Worm (Caenorhabditis elegans) whole organism, L3 larva: ENCODE results near the gene H43I07.1.

Experiments
- R02D3.7 ChIP-seq: fragments of 150-350 bp; optimal IDR thresholded peaks from 2 replicates; lab custom pipeline; 2014; ENCODE audit warnings: missing biosample characterization, missing genetic modification characterization
- ZK546.5 ChIP-seq: sonication (generic microtip); optimal IDR thresholded peaks from 2 replicates; lab custom pipeline; 2017; ENCODE audit warnings: missing biosample characterization, missing genetic modification characterization
- aly-2 ChIP-seq: fragments of 150-350 bp; optimal IDR thresholded peaks from 2 replicates; lab custom pipeline; 2014; ENCODE audit warnings: missing biosample characterization, missing genetic modification characterization
- ama-1 ChIP-seq: fragments of 150-350 bp; optimal IDR thresholded peaks from 2 replicates; lab custom pipeline; 2018
- ceh-16 ChIP-seq: sonication (generic microtip); optimal IDR thresholded peaks from 2 replicates; lab custom pipeline; 2017; ENCODE audit warnings: missing biosample characterization, missing genetic modification characterization
- ceh-28 ChIP-seq: fragments of 150-350 bp; optimal IDR thresholded peaks from 2 replicates; lab custom pipeline; 2014; ENCODE audit warnings: missing biosample characterization, missing genetic modification reagents, missing genetic modification characterization
- ceh-82 ChIP-seq: fragments of 150-350 bp; optimal IDR thresholded peaks from 2 replicates; lab custom pipeline; 2014; ENCODE audit warnings: missing biosample characterization, missing genetic modification characterization
- ceh-9 ChIP-seq: sonication (generic microtip); optimal IDR thresholded peaks from 2 replicates; lab custom pipeline; 2018; ENCODE audit warnings: missing biosample characterization, missing genetic modification characterization
- daf-12 ChIP-seq: fragments of 150-350 bp; optimal IDR thresholded peaks from 2 replicates; lab custom pipeline; 2014; ENCODE audit warnings: missing biosample characterization, missing genetic modification reagents, missing genetic modification characterization
- egl-5 ChIP-seq: fragments of 150-350 bp; optimal IDR thresholded peaks from 2 replicates; lab custom pipeline; 2017; ENCODE audit warnings: missing biosample characterization, missing genetic modification reagents, missing genetic modification characterization, inconsistent platforms
- elt-1 ChIP-seq: fragments of 150-350 bp; optimal IDR thresholded peaks from 2 replicates; lab custom pipeline; 2014; ENCODE audit warnings: missing biosample characterization, missing genetic modification characterization
- elt-2 ChIP-seq: sonication (generic microtip); optimal IDR thresholded peaks from 2 replicates; lab custom pipeline; 2016; ENCODE audit warnings: missing genetic modification reagents, mild to moderate bottlenecking, missing genetic modification characterization, missing compliant biosample characterization
- elt-3 ChIP-seq, 3 experiments: fragments of 150-350 bp in 1 of 3; sonication (generic microtip) in 2 of 3; optimal IDR thresholded peaks; 2 replicates in 2 of 3; 4 replicates in 1 of 3; lab custom pipeline; 2014 to 2017; ENCODE audit warnings: missing biosample characterization in 3 of 3, missing genetic modification characterization in 3 of 3
- eor-1 ChIP-seq, 2 experiments: fragments of 150-350 bp; optimal IDR thresholded peaks; 2 replicates each; lab custom pipeline; 2014 to 2018; ENCODE audit warnings: missing biosample characterization in 2 of 2, missing genetic modification characterization in 2 of 2
- fkh-10 ChIP-seq: sonication (generic microtip); optimal IDR thresholded peaks from 2 replicates; lab custom pipeline; 2017; ENCODE audit warnings: missing biosample characterization, missing genetic modification reagents, missing genetic modification characterization
- fkh-2 ChIP-seq: fragments of 150-350 bp; optimal IDR thresholded peaks from 2 replicates; lab custom pipeline; 2014; ENCODE audit warnings: missing biosample characterization, missing genetic modification reagents, missing genetic modification characterization
- fos-1 ChIP-seq: fragments of 150-350 bp; optimal IDR thresholded peaks from 2 replicates; lab custom pipeline; 2014; ENCODE audit warnings: missing biosample characterization, missing genetic modification characterization
- hmg-11 ChIP-seq: sonication (generic microtip); optimal IDR thresholded peaks from 2 replicates; lab custom pipeline; 2016; ENCODE audit warnings: missing genetic modification characterization, missing compliant biosample characterization
- jun-1 ChIP-seq: fragments of 150-350 bp; optimal IDR thresholded peaks from 2 replicates; lab custom pipeline; 2014; ENCODE audit warnings: missing biosample characterization, missing genetic modification reagents, missing genetic modification characterization
- lin-15B ChIP-seq: fragments of 150-350 bp; optimal IDR thresholded peaks from 2 replicates; lab custom pipeline; 2014; ENCODE audit warnings: missing biosample characterization, missing genetic modification characterization
- lin-39 ChIP-seq: fragments of 150-350 bp; optimal IDR thresholded peaks from 2 replicates; lab custom pipeline; 2018; ENCODE audit warnings: missing biosample characterization, missing genetic modification reagents, missing genetic modification characterization
- lsy-12 ChIP-seq: sonication (generic microtip); optimal IDR thresholded peaks from 2 replicates; lab custom pipeline; 2016; ENCODE audit warnings: mild to moderate bottlenecking, missing genetic modification characterization, missing compliant biosample characterization
- mdl-1 ChIP-seq: fragments of 150-350 bp; optimal IDR thresholded peaks from 2 replicates; lab custom pipeline; 2014; ENCODE audit warnings: missing biosample characterization, missing genetic modification characterization
- mml-1 ChIP-seq: fragments of 150-350 bp; sonication (generic microtip); optimal IDR thresholded peaks from 3 replicates; lab custom pipeline; 2014; ENCODE audit warnings: missing biosample characterization, missing genetic modification characterization
- nfya-1 ChIP-seq: sonication (generic microtip); optimal IDR thresholded peaks from 2 replicates; lab custom pipeline; 2017; ENCODE audit warnings: missing genetic modification characterization, mild to moderate bottlenecking, missing compliant biosample characterization, antibody characterized with exemption, moderate library complexity; ENCODE audit not compliant: insufficient read depth
- nhr-11 ChIP-seq: fragments of 150-350 bp; optimal IDR thresholded peaks from 2 replicates; lab custom pipeline; 2014; ENCODE audit warnings: missing biosample characterization, missing genetic modification characterization
- nhr-12 ChIP-seq: fragments of 150-350 bp; optimal IDR thresholded peaks from 2 replicates; lab custom pipeline; 2014; ENCODE audit warnings: missing biosample characterization, missing genetic modification characterization
- nhr-23 ChIP-seq: fragments of 150-350 bp; optimal IDR thresholded peaks from 2 replicates; lab custom pipeline; 2014; ENCODE audit warnings: missing biosample characterization, missing genetic modification reagents, missing genetic modification characterization
- nhr-237 ChIP-seq: fragments of 150-350 bp; optimal IDR thresholded peaks from 2 replicates; lab custom pipeline; 2014; ENCODE audit warnings: missing biosample characterization, missing genetic modification characterization
- nhr-25 ChIP-seq: sonication (generic microtip); optimal IDR thresholded peaks from 2 replicates; lab custom pipeline; 2017; ENCODE audit warnings: missing biosample characterization, missing genetic modification characterization
- nhr-28 ChIP-seq: fragments of 150-350 bp; optimal IDR thresholded peaks from 2 replicates; lab custom pipeline; 2014; ENCODE audit warnings: missing biosample characterization, missing genetic modification characterization
- nhr-43 ChIP-seq: sonication (generic microtip); optimal IDR thresholded peaks from 2 replicates; lab custom pipeline; 2016; ENCODE audit warnings: mild to moderate bottlenecking, missing genetic modification characterization, missing compliant biosample characterization; ENCODE audit not compliant: poor library complexity, severe bottlenecking
- nhr-76 ChIP-seq: fragments of 150-350 bp; sonication (generic microtip); optimal IDR thresholded peaks from 5 replicates; lab custom pipeline; 2014; ENCODE audit warnings: missing biosample characterization, missing genetic modification characterization
- pha-4 ChIP-seq: fragments of 150-350 bp; optimal IDR thresholded peaks from 2 replicates; lab custom pipeline; 2014; ENCODE audit warnings: missing biosample characterization, missing genetic modification reagents, missing genetic modification characterization
- pqm-1 ChIP-seq: fragments of 150-350 bp; optimal IDR thresholded peaks from 2 replicates; lab custom pipeline; 2017; ENCODE audit warnings: missing biosample characterization, missing genetic modification characterization, inconsistent platforms
- sea-2 ChIP-seq: fragments of 150-350 bp; sonication (generic microtip); optimal IDR thresholded peaks from 4 replicates; lab custom pipeline; 2014; ENCODE audit warnings: missing biosample characterization, missing genetic modification reagents, missing genetic modification characterization
- skn-1 ChIP-seq: fragments of 150-350 bp; optimal IDR thresholded peaks from 2 replicates; lab custom pipeline; 2014; ENCODE audit warnings: missing biosample characterization, missing genetic modification characterization
- snpc-4 ChIP-seq: fragments of 150-350 bp; optimal IDR thresholded peaks from 2 replicates; lab custom pipeline; 2014; ENCODE audit warnings: missing biosample characterization, missing genetic modification characterization
- tbx-2 ChIP-seq: sonication (generic microtip); optimal IDR thresholded peaks from 2 replicates; lab custom pipeline; 2016; ENCODE audit warnings: mild to moderate bottlenecking, missing genetic modification characterization, missing compliant biosample characterization
- unc-39 ChIP-seq: sonication (generic microtip); optimal IDR thresholded peaks from 4 replicates; lab custom pipeline; 2017; ENCODE audit warnings: missing biosample characterization, missing genetic modification characterization
- unc-62 ChIP-seq: fragments of 150-350 bp; sonication (generic microtip); optimal IDR thresholded peaks from 4 replicates; lab custom pipeline; 2014; ENCODE audit warnings: missing biosample characterization, missing genetic modification reagents, missing genetic modification characterization
- zag-1 ChIP-seq: fragments of 150-350 bp; optimal IDR thresholded peaks from 2 replicates; lab custom pipeline; 2014; ENCODE audit warnings: missing biosample characterization, missing genetic modification characterization
- ztf-11 ChIP-seq: fragments of 150-350 bp; optimal IDR thresholded peaks from 2 replicates; lab custom pipeline; 2014; ENCODE audit warnings: missing biosample characterization, missing genetic modification characterization
- ztf-4 ChIP-seq: fragments of 150-350 bp; optimal IDR thresholded peaks from 2 replicates; lab custom pipeline; 2014; ENCODE audit warnings: missing biosample characterization, missing genetic modification characterization

Gene H43I07.1

DNA sequence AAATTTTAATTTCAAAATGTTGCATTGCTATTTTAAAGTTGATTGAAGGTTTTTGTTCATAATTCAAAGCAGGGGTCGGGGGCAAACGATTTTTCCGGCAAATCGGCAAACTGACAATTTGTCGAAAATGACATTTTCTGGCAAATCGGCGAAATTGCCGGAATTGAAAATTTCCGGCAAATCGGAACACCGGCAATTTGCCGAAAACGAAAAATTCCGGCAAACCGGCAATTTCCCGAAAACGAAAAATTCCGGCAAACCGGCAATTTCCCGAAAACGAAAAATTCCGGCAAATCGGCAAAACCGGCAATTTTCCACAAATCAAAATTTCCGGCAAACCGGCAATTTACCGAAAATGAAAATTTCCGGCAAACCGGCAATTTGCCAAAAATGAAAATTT, 14.3 kb upstream of the H43I07.1 start:
- TF ChIP-seq unc-62 (GFP tag; lab: Kevin White, UChicago) (no peak), sea-2 (GFP tag; lab: Kevin White, UChicago) (no peak), eor-1 (tag; optimal IDR thresholded peaks at IDR 0.05; lab: Kevin White, UChicago) (no peak), mdl-1 (tag; lab: Kevin White, UChicago) (no peak), fkh-10 (GFP tag; lab: Kevin White, UChicago) (no peak), nhr-43 (no peak), lin-15B (tag; lab: Kevin White, UChicago) (no peak), ceh-9 (tag; lab: Kevin White, UChicago) (no peak), nhr-11 (tag; lab: Kevin White, UChicago) (no peak), aly-2 (no peak), hmg-11 (tag; lab: Kevin White, UChicago) (no peak), nhr-25 (no peak), ama-1 (lab: Kevin White, UChicago) (no peak), ZK546.5 (tag; lab: Kevin White, UChicago) (no peak), lin-39 (tag; lab: Kevin White, UChicago) (no peak), jun-1 (tag; lab: Kevin White, UChicago) (no peak), mml-1 (tag; lab: Kevin White, UChicago) (no peak), fos-1 (no peak), lsy-12 (tag; lab: Kevin White, UChicago) (no peak), pha-4 (tag; lab: Kevin White, UChicago) (no peak)

DNA sequence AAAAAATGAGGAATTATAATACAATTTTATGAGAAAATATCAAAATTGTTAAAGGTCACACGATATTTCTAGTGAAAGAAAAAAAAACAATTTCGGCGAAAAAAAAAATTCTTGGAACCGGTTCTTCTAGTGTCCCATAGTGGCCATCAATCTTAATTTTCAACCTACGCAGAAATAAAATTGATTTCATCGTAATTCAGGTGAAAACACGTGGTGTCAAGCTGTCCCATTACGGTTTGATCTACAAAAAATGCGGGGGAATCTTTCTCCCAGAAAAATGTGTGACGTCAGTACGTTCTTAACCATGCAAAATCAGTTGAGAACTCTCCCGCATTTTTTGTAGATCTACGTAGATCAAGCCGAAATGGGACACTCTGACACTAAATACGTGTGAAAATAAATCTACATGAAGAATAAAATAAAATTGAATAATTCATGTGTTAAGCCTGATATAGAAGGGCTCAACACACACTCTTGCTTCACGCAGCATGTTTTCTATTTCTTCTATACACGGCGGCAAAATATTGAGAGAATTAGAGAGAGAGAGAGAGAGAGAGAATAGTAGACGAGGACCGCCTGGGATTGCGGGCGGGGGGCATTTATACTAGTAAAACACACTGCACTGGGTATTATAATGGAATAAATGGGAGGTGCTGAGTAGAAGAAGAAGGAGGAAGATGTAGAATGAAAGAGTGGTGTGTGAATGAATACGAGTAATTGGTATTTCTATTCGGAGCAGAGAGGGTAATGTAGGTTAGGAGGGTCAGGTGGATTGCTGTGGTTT, 11.6 kb upstream of the H43I07.1 start:
- peak; percentile 11 for TF ChIP-seq nfya-1 (tag; lab: Kevin White, UChicago)
- TF ChIP-seq hmg-11 (tag; lab: Kevin White, UChicago) = peak; percentile 62
- no peak for TF ChIP-seq lsy-12 (tag; lab: Kevin White, UChicago)
- TF ChIP-seq, all 47 proteins: peak for 2

DNA sequence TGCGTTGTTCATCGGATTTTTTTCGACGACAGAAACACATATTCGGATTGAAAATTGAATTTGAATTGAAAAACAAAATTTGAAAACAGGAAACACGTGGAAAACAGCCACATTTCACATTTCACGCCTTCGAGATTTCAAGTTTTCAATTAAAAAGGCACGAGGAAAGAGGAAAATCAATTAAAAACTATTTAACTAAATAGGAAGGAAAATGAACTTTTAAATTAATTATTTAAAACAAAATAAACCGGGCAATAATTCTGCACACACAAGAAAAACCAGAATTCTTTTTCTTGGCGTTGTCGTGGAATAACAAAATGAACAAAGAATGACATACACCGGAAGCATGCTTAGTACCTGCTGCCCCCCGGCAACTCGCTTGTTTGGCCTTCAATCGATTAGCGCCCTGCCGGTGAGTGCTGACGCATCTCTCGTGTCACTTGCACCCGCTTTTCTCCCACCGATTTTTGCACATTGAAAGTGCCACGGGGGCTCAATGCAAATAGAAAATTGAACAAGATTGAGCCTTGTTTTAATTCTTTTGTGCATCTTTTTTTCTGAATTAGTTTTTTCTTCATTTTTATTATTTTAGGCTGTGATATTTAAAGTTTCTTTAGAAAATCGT, 9.8 kb upstream of the H43I07.1 start, which contains the start of gene Y45G5AM.9:
Gene Y45G5AM.9, minus strand, starts transcription at position 51 of the 625 bp plus-strand sequence.
- TF ChIP-seq daf-12 (tag; lab: Kevin White, UChicago) (no peak), nhr-12 (tag; lab: Kevin White, UChicago) (no peak), fkh-2 (tag; lab: Kevin White, UChicago) (no peak), fos-1 (no peak), nhr-23 (tag; lab: Kevin White, UChicago) (peak; percentile 66), nfya-1 (tag; lab: Kevin White, UChicago) (peak; percentile 77), unc-39 (no peak), ZK546.5 (tag; lab: Kevin White, UChicago) (no peak), unc-62 (GFP tag; lab: Kevin White, UChicago) (no peak), mml-1 (tag; lab: Kevin White, UChicago) (no peak), fkh-10 (GFP tag; lab: Kevin White, UChicago) (peak; percentile 6), sea-2 (GFP tag; lab: Kevin White, UChicago) (no peak), pqm-1 (tag; lab: Kevin White, UChicago) (peak; percentile 27), jun-1 (tag; lab: Kevin White, UChicago) (peak; percentile 55), elt-1 (tag; lab: Kevin White, UChicago) (no peak), zag-1 (tag; lab: Kevin White, UChicago) (no peak), nhr-28 (tag; lab: Kevin White, UChicago) (no peak), ceh-28 (tag; lab: Kevin White, UChicago) (peak; percentile 92), snpc-4 (tag; lab: Kevin White, UChicago) (peak; percentile 83), ceh-16 (tag; lab: Kevin White, UChicago) (no peak), R02D3.7 (peak; percentile 25), hmg-11 (tag; lab: Kevin White, UChicago) (peak; percentile 95), nhr-25 (peak; percentile 74), ama-1 (lab: Kevin White, UChicago) (no peak), pha-4 (tag; lab: Kevin White, UChicago) (peak; percentile 85), egl-5 (peak; percentile 14), ceh-82 (no peak), tbx-2 (tag; lab: Kevin White, UChicago) (peak; percentile 74), nhr-11 (tag; lab: Kevin White, UChicago) (no peak), elt-2 (tag; lab: Kevin White, UChicago) (peak; percentile 42), lin-15B (tag; lab: Kevin White, UChicago) (peak; percentile 78), nhr-237 (tag; lab: Kevin White, UChicago) (no peak), lsy-12 (tag; lab: Kevin White, UChicago) (no peak), lin-39 (tag; lab: Kevin White, UChicago) (peak; percentile 96), eor-1 (tag; optimal IDR thresholded peaks at IDR 0.05; lab: Kevin White, UChicago) (no peak), skn-1 (tag; lab: Kevin White, UChicago) (peak; percentile 24), mdl-1 (tag; lab: Kevin White, UChicago) (no peak), ztf-4 (tag; lab: Kevin White, UChicago) (no peak), ztf-11 (tag; lab: Kevin White, UChicago) (no peak), nhr-76 (tag; lab: Kevin White, UChicago) (no peak), aly-2 (no peak), elt-3 (tag; optimal IDR thresholded peaks at IDR 0.05; lab: Kevin White, UChicago) (no peak)
